Fruit fly (Drosophila melanogaster) whole organism, adult: ENCODE measurements around the gene eIF4E6.

ENCODE experiments used
- CG5204 ChIP-seq: fragments of 200-800 bp; sonication (Bioruptor generic); optimal IDR thresholded peaks from 2 replicates; lab custom pipeline; 2016; ENCODE audit warnings: missing biosample characterization, missing genetic modification characterization
- CG7101 ChIP-seq: fragments of 200-800 bp; sonication (Bioruptor generic); optimal IDR thresholded peaks from 2 replicates; lab custom pipeline; 2018; ENCODE audit warnings: missing biosample characterization, mild to moderate bottlenecking, missing genetic modification characterization, moderate library complexity
- Clk ChIP-seq: fragments of 200-800 bp; sonication (Bioruptor generic); optimal IDR thresholded peaks from 2 replicates; lab custom pipeline; 2017; ENCODE audit warnings: missing biosample characterization, missing genetic modification characterization
- Crg-1 ChIP-seq: fragments of 200-800 bp; sonication (Bioruptor generic); optimal IDR thresholded peaks from 2 replicates; lab custom pipeline; 2016; ENCODE audit warnings: missing biosample characterization, missing genetic modification characterization
- kay ChIP-seq: fragments of 200-800 bp; sonication (Bioruptor generic); peaks from one replicate; lab custom pipeline; 2016; ENCODE audit warnings: missing biosample characterization, missing genetic modification characterization, borderline replicate concordance
- ovo ChIP-seq: fragments of 200-800 bp; sonication (Bioruptor generic); optimal IDR thresholded peaks from 2 replicates; lab custom pipeline; 2016; ENCODE audit warnings: missing biosample characterization, missing genetic modification characterization
- pad ChIP-seq: fragments of 200-800 bp; sonication (Bioruptor generic); optimal IDR thresholded peaks from 3 replicates; lab custom pipeline; 2017; ENCODE audit warnings: missing biosample characterization, missing genetic modification characterization, mild to moderate bottlenecking, moderate library complexity, missing genetic modification reagents

DNA sequence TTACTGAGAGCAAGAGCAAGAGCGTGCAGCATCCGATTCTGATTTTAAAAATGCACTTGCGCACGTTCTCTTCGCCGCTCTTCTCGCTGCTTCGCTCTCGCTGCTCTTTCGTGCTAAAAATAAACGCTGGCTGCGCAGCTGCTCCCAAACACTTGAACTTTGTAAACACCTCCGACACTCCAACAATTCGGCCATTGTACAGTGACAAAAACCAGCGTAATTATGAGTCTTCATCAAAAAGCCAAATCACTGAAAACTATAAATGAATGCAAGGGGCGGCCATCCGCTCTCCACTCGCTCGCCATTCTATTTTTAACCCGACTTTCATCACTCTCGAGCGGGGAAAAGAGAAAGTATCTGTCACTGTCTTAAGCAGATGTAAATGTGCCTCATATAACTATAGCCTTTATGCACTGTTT is 37.7 kb upstream of the eIF4E6 start:
- TF ChIP-seq Clk (GFP tag; lab: Kevin White, UChicago) (peak; percentile 24), kay (GFP tag; lab: Kevin White, UChicago) (no peak), pad (GFP tag; lab: Kevin White, UChicago) (no peak), CG7101 (tag; lab: Kevin White, UChicago) (no peak), ovo (no peak), CG5204 (no peak), Crg-1 (no peak)
